Worm (Caenorhabditis elegans) whole organism, L3 larva: ENCODE results near the gene srg-62.

Source experiments
- egl-5 ChIP-seq: fragments of 150-350 bp; optimal IDR thresholded peaks from 2 replicates; lab custom pipeline; 2017; ENCODE audit warnings: missing biosample characterization, missing genetic modification reagents, missing genetic modification characterization, inconsistent platforms
- fkh-10 ChIP-seq: sonication (generic microtip); optimal IDR thresholded peaks from 2 replicates; lab custom pipeline; 2017; ENCODE audit warnings: missing biosample characterization, missing genetic modification reagents, missing genetic modification characterization
- lin-15B ChIP-seq: fragments of 150-350 bp; optimal IDR thresholded peaks from 2 replicates; lab custom pipeline; 2014; ENCODE audit warnings: missing biosample characterization, missing genetic modification characterization
- lin-39 ChIP-seq: fragments of 150-350 bp; optimal IDR thresholded peaks from 2 replicates; lab custom pipeline; 2018; ENCODE audit warnings: missing biosample characterization, missing genetic modification reagents, missing genetic modification characterization
- nhr-237 ChIP-seq: fragments of 150-350 bp; optimal IDR thresholded peaks from 2 replicates; lab custom pipeline; 2014; ENCODE audit warnings: missing biosample characterization, missing genetic modification characterization
- nhr-25 ChIP-seq: sonication (generic microtip); optimal IDR thresholded peaks from 2 replicates; lab custom pipeline; 2017; ENCODE audit warnings: missing biosample characterization, missing genetic modification characterization
- nhr-28 ChIP-seq: fragments of 150-350 bp; optimal IDR thresholded peaks from 2 replicates; lab custom pipeline; 2014; ENCODE audit warnings: missing biosample characterization, missing genetic modification characterization
- nhr-77 ChIP-seq: fragments of 150-350 bp; optimal IDR thresholded peaks from 2 replicates; lab custom pipeline; 2014; ENCODE audit warnings: missing biosample characterization, missing genetic modification characterization
- skn-1 ChIP-seq: fragments of 150-350 bp; optimal IDR thresholded peaks from 2 replicates; lab custom pipeline; 2014; ENCODE audit warnings: missing biosample characterization, missing genetic modification characterization
- snpc-4 ChIP-seq: fragments of 150-350 bp; optimal IDR thresholded peaks from 2 replicates; lab custom pipeline; 2014; ENCODE audit warnings: missing biosample characterization, missing genetic modification characterization
- zag-1 ChIP-seq: fragments of 150-350 bp; optimal IDR thresholded peaks from 2 replicates; lab custom pipeline; 2014; ENCODE audit warnings: missing biosample characterization, missing genetic modification characterization

DNA sequence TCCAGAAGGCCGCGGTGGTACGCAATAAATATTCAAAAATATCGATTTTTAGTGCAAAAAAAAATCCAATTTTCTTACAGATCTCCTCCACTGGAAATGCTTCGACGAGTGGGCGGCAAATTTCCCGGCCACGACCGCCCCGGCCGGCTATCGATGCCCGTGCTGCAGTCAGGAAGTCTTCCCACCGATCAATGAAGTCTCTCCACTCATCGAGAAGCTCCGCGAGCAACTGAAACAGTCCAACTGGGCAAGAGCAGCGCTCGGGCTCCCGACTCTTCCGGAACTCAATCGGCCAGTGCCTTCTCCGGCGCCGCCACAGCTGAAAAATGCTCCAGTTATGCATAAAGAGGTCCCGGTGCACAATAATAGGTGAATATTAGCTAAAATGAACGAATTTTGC lies 46.3 kb downstream of the srg-62 start, which contains the start of gene Y45G12B.3:
- TF ChIP-seq nhr-237: no peak
- TF ChIP-seq nhr-77 (tag; lab: Kevin White, UChicago): no peak
- no peak for TF ChIP-seq nhr-28 (tag; lab: Kevin White, UChicago)
- no peak for TF ChIP-seq skn-1 (tag; lab: Kevin White, UChicago)
- no peak for TF ChIP-seq zag-1
- TF ChIP-seq snpc-4 (tag; lab: Kevin White, UChicago): no peak
- TF ChIP-seq egl-5: no peak
- no peak for TF ChIP-seq lin-15B (tag; lab: Kevin White, UChicago)
- TF ChIP-seq fkh-10 (GFP tag; lab: Kevin White, UChicago): no peak
- TF ChIP-seq lin-39 (tag; lab: Kevin White, UChicago): no peak
- no peak for TF ChIP-seq nhr-25 (tag; lab: Kevin White, UChicago)
